Fruit fly (Drosophila melanogaster): ENCODE measurements around the gene CG31917.

DNA sequence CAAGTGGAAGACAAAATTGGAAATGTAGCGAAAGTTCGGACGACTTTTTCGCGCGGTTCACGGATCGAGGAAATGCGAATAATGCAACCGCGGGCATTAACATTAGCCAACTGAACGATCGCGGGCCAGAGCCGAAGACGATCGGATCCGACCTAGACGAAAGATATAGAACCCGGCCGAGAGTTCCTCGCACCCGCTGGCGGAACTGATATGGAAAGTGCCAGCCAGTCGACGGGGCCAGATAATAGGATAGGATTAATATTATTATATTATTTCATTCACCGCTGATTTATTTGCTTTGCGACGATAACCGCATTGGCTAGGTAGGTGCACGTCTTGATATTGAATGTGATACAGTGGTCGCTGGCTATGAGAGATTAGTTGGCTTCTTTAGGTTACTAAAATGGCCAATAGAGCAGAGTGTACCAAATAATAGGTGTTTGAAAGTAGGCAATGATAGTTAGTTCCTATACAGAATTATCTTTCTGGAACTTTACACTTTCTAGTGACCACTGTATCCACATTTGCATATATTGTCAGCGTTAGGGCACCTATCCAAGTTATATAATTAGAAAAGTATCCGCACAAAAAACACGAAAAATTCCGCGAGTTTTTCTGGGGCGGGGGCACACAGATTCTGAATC, 11.1 kb downstream of the CG31917 start:
- no peak for TF ChIP-seq usp (GFP tag; optimal IDR thresholded peaks at IDR 0.05)
- no peak for TF ChIP-seq lola (GFP tag; optimal IDR thresholded peaks at IDR 0.05)
- TF ChIP-seq psq (GFP tag; optimal IDR thresholded peaks at IDR 0.05) = peak; percentile 7
- TF ChIP-seq Abd-B (GFP tag; optimal IDR thresholded peaks at IDR 0.05) = no peak
- TF ChIP-seq Jra (GFP tag; optimal IDR thresholded peaks at IDR 0.05) = no peak
- peak; percentile 59 for TF ChIP-seq OdsH (GFP tag; optimal IDR thresholded peaks at IDR 0.05)

Measured in whole organism, wandering third instar larva.